Fruit fly (Drosophila melanogaster) whole organism, embryonic: ENCODE measurements around the gene Spn28Db.

ENCODE experiments used
- CG10366 ChIP-seq: fragments of 200-800 bp; sonication (Bioruptor generic); IDR thresholded peaks from 2 replicates; pipeline ENCODE4 v1.3.6; 2022; ENCODE audit warnings: missing biosample characterization, missing genetic modification characterization
- CG12104 ChIP-seq: fragments of 200-800 bp; sonication (Bioruptor generic); optimal IDR thresholded peaks from 3 replicates; lab custom pipeline; 2016; ENCODE audit warnings: missing biosample characterization, missing genetic modification characterization
- CG13894 ChIP-seq: fragments of 200-800 bp; sonication (Bioruptor generic); optimal IDR thresholded peaks from 3 replicates; lab custom pipeline; 2018; ENCODE audit warnings: missing biosample characterization, mild to moderate bottlenecking, missing genetic modification characterization, moderate library complexity
- CG15696 ChIP-seq: fragments of 200-800 bp; sonication (Bioruptor generic); optimal IDR thresholded peaks from 2 replicates; lab custom pipeline; 2019; ENCODE audit warnings: missing biosample characterization, mild to moderate bottlenecking, missing genetic modification characterization, moderate library complexity
- CG17568 ChIP-seq: fragments of 200-800 bp; sonication (Bioruptor generic); optimal IDR thresholded peaks from 2 replicates; lab custom pipeline; 2018; ENCODE audit warnings: missing biosample characterization, mild to moderate bottlenecking, missing genetic modification characterization, moderate library complexity
- CG2889 ChIP-seq: fragments of 200-800 bp; sonication (Bioruptor generic); IDR thresholded peaks from 3 replicates; pipeline ENCODE4 v1.3.6; 2022; ENCODE audit warnings: missing biosample characterization, missing genetic modification characterization
- HmgD ChIP-seq: fragments of 200-800 bp; sonication (Bioruptor generic); optimal IDR thresholded peaks from 3 replicates; lab custom pipeline; 2016; ENCODE audit warnings: missing biosample characterization, missing genetic modification characterization
- Rx ChIP-seq: fragments of 200-800 bp; sonication (Bioruptor generic); IDR thresholded peaks from 2 replicates; pipeline ENCODE4 v1.3.6; 2022; ENCODE audit warnings: missing biosample characterization, missing genetic modification characterization
- fd3F ChIP-seq: fragments of 200-800 bp; sonication (Bioruptor generic); optimal IDR thresholded peaks from 2 replicates; lab custom pipeline; 2018; ENCODE audit warnings: missing biosample characterization, mild to moderate bottlenecking, missing genetic modification characterization, moderate library complexity
- ftz-f1 ChIP-seq: fragments of 200-800 bp; sonication (Bioruptor generic); optimal IDR thresholded peaks from 2 replicates; lab custom pipeline; 2016; ENCODE audit warnings: missing biosample characterization, missing genetic modification characterization
- psq ChIP-seq: fragments of 200-800 bp; sonication (Bioruptor generic); optimal IDR thresholded peaks from 2 replicates; lab custom pipeline; 2017; ENCODE audit warnings: missing biosample characterization, missing genetic modification characterization
- tup ChIP-seq: fragments of 200-800 bp; sonication (Bioruptor generic); optimal IDR thresholded peaks from 2 replicates; lab custom pipeline; 2016; ENCODE audit warnings: missing biosample characterization, mild to moderate bottlenecking, missing genetic modification characterization, moderate library complexity
- unpg ChIP-seq: fragments of 200-800 bp; sonication (Bioruptor generic); optimal IDR thresholded peaks from 3 replicates; lab custom pipeline; 2018; ENCODE audit warnings: missing biosample characterization, mild to moderate bottlenecking, missing genetic modification characterization, moderate library complexity

dm6 chr2L:7885952-7886351 lies 4.6 kb downstream of the Spn28Db start:
- TF ChIP-seq CG12104 (GFP tag; lab: Kevin White, UChicago) (no peak), tup (GFP tag; lab: Kevin White, UChicago) (no peak), unpg (no peak), CG13894 (no peak), ftz-f1 (GFP tag; lab: Kevin White, UChicago) (no peak), Rx (no peak), CG10366 (GFP tag; lab: Robert Waterston, UW) (no peak), psq (GFP tag; lab: Kevin White, UChicago) (no peak), CG2889 (GFP tag; lab: Robert Waterston, UW) (no peak), HmgD (GFP tag; lab: Kevin White, UChicago) (no peak), CG15696 (tag; lab: Kevin White, UChicago) (no peak), fd3F (GFP tag; lab: Kevin White, UChicago) (no peak), CG17568 (GFP tag; lab: Kevin White, UChicago) (no peak)
